Fruit fly (Drosophila melanogaster): ENCODE data around the gene Sema1a.

The Sema1a gene

DNA sequence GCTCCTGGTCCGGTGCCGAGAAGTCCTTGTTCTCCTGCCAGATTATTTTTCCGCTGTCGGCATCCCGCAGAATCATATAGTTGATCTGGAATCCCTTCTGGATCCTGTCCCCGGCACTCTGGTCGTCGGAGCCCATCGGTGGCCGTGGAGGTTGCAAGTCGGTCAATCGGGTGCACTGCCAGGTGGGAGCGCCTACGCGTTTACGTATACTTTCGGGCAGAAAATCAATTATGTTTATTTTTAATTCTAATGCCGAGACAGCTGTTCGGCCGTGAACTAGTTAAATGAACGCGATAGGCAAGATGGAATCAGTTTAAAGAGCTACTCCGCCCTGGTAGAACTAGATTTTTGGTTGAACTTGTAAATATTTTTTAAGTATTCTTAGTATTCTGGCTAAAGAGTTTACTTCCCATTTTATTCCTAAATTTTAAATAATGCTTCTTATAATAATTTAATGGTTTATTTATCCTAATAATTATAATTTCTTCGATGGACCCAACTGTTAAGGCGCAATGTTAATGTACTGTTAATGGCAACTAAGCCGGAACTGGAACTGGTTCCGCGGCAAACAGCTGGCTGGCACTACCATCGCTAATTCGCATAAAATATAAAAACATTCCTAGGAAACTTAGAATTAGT, 143.8 kb downstream of the Sema1a start, which contains the start of the genes PrBP and Trs23 (continued):
- TF ChIP-seq gsb-n (tag; optimal IDR thresholded peaks at IDR 0.05) = peak; percentile 60
- peak; percentile 5 for TF ChIP-seq D (optimal IDR thresholded peaks at IDR 0.05)
- no peak for TF ChIP-seq D (GFP tag; optimal IDR thresholded peaks at IDR 0.05)
- peak; percentile 3 for TF ChIP-seq phol (tag; optimal IDR thresholded peaks at IDR 0.05)
- no peak for TF ChIP-seq Aef1 (GFP tag; IDR thresholded peaks at IDR 0.05)
- peak; percentile 44 for TF ChIP-seq trem (tag; optimal IDR thresholded peaks at IDR 0.05)
- TF ChIP-seq pros (GFP tag; optimal IDR thresholded peaks at IDR 0.05) = no peak
- TF ChIP-seq Scr (GFP tag; IDR thresholded peaks at IDR 0.05; ENCODE audit: partially characterized antibody) = peak; percentile 67
- no peak for TF ChIP-seq CG11560 (tag; IDR thresholded peaks at IDR 0.05)
- 0 out of 3 replicates have a peak, but pooled peaks have one; percentile 11 for TF ChIP-seq Opbp (GFP tag; IDR thresholded peaks at IDR 0.05; ENCODE audit: partially characterized antibody)
- peak; percentile 33; the same call in 1 of the 3 replicates for TF ChIP-seq CG34224 (GFP tag; IDR thresholded peaks at IDR 0.05; ENCODE audit: partially characterized antibody)
- peak; percentile 54 for TF ChIP-seq row (GFP tag; IDR thresholded peaks at IDR 0.05)
- peak; percentile 19 for TF ChIP-seq Dp (GFP tag; optimal IDR thresholded peaks at IDR 0.05)
- TF ChIP-seq zfh1 (GFP tag; IDR thresholded peaks at IDR 0.05) = no peak
- peak; percentile 100 for TF ChIP-seq CG15514 (GFP tag; optimal IDR thresholded peaks at IDR 0.05)
- TF ChIP-seq CG10267 (tag; optimal IDR thresholded peaks at IDR 0.05) = peak; percentile 3
- TF ChIP-seq CG14860 (GFP tag; IDR thresholded peaks at IDR 0.05; ENCODE audit: partially characterized antibody) = no peak; the same call in 2 of the 3 replicates
- peak; percentile 11 for TF ChIP-seq CG18262 (tag; optimal IDR thresholded peaks at IDR 0.05)
- TF ChIP-seq CG2712 (tag; optimal IDR thresholded peaks at IDR 0.05) = peak; percentile 48
- peak; percentile 39; the same call in 1 of the 2 replicates for TF ChIP-seq CG31441 (GFP tag; IDR thresholded peaks at IDR 0.05)
- no peak for TF ChIP-seq CG17328 (GFP tag; IDR thresholded peaks at IDR 0.05)
- no peak for TF ChIP-seq Mad (GFP tag; optimal IDR thresholded peaks at IDR 0.05)
- TF ChIP-seq onecut (GFP tag; IDR thresholded peaks at IDR 0.05) = peak; percentile 54
- TF ChIP-seq sr (GFP tag; IDR thresholded peaks at IDR 0.05) = peak; percentile 59; the same call in 1 of the 3 replicates
- TF ChIP-seq BEAF-32 (GFP tag; optimal IDR thresholded peaks at IDR 0.05) = peak; percentile 72
- peak; percentile 62 for TF ChIP-seq Sry-δ (GFP tag; optimal IDR thresholded peaks at IDR 0.05)
- TF ChIP-seq CG34422 (GFP tag; IDR thresholded peaks at IDR 0.05) = peak; percentile 9; the same call in 1 of the 3 replicates
- peak; percentile 66; the same call in 1 of the 2 replicates for TF ChIP-seq amos (GFP tag; IDR thresholded peaks at IDR 0.05; ENCODE audit: partially characterized antibody)
- peak; percentile 46 for TF ChIP-seq pzg (GFP tag; optimal IDR thresholded peaks at IDR 0.05)
- peak; percentile 45; the same call in 1 of the 3 replicates for TF ChIP-seq mld (GFP tag; IDR thresholded peaks at IDR 0.05; ENCODE audit: partially characterized antibody)
- peak; percentile 59 for TF ChIP-seq unc-4 (GFP tag; IDR thresholded peaks at IDR 0.05; ENCODE audit: partially characterized antibody)
- TF ChIP-seq CG15479 (GFP tag; optimal IDR thresholded peaks at IDR 0.05) = no peak
- TF ChIP-seq CG17186 (GFP tag; optimal IDR thresholded peaks at IDR 0.05) = peak; percentile 44
- peak; percentile 54 for TF ChIP-seq YL-1 (GFP tag; optimal IDR thresholded peaks at IDR 0.05)
- TF ChIP-seq inv (GFP tag; IDR thresholded peaks at IDR 0.05; ENCODE audit: partially characterized antibody) = peak; percentile 61; the same call in 1 of the 2 replicates
- no peak for TF ChIP-seq CG33213 (GFP tag; optimal IDR thresholded peaks at IDR 0.05)
- peak; percentile 36; the same call in 1 of the 3 replicates for TF ChIP-seq HLH4C (GFP tag; IDR thresholded peaks at IDR 0.05; ENCODE audit: partially characterized antibody)
- 0 out of 3 replicates have a peak, but pooled peaks have one; percentile 37 for TF ChIP-seq CG16813 (GFP tag; IDR thresholded peaks at IDR 0.05; ENCODE audit: partially characterized antibody)

- no peak for TF ChIP-seq grau (tag; optimal IDR thresholded peaks at IDR 0.05)
- TF ChIP-seq Hr39 (optimal IDR thresholded peaks at IDR 0.05) = no peak
- TF ChIP-seq Hmx (GFP tag; optimal IDR thresholded peaks at IDR 0.05) = no peak
- TF ChIP-seq chm (GFP tag; IDR thresholded peaks at IDR 0.05) = peak; percentile 72
- TF ChIP-seq sima (GFP tag; optimal IDR thresholded peaks at IDR 0.05) = no peak
- TF ChIP-seq Hmr (GFP tag; optimal IDR thresholded peaks at IDR 0.05) = no peak
- no peak for TF ChIP-seq prd (optimal IDR thresholded peaks at IDR 0.05)
- TF ChIP-seq prd (GFP tag; IDR thresholded peaks at IDR 0.05) = 0 out of 3 replicates have a peak, but pooled peaks have one; percentile 9
- no peak for TF ChIP-seq inv (GFP tag; IDR thresholded peaks at IDR 0.05; ENCODE audit: partially characterized antibody)
- TF ChIP-seq CG3281 (GFP tag; optimal IDR thresholded peaks at IDR 0.05) = no peak
- no peak for TF ChIP-seq fd64A (GFP tag; optimal IDR thresholded peaks at IDR 0.05)
- no peak for TF ChIP-seq CG7556 (GFP tag; optimal IDR thresholded peaks at IDR 0.05)
- peak; percentile 16 for TF ChIP-seq sens (GFP tag)
These were observed 147.9 kb downstream of the Sema1a start for dm6 chr2L:8689853-8690252.

Measured in whole organism, embryonic.